Worm (Caenorhabditis elegans): ENCODE data around the gene str-155.

ce11 chrIV:4887258-4887657, 28.5 kb upstream of the str-155 start, which contains the start of gene T08B6.1:
- no peak for TF ChIP-seq unc-62 (GFP tag; optimal IDR thresholded peaks at IDR 0.05)
- TF ChIP-seq ztf-11 (tag; optimal IDR thresholded peaks at IDR 0.05), result no peak
- TF ChIP-seq skn-1 (tag; optimal IDR thresholded peaks at IDR 0.05), result no peak
- no peak for TF ChIP-seq aly-2 (tag; optimal IDR thresholded peaks at IDR 0.05)
- no peak for TF ChIP-seq R02D3.7 (tag; optimal IDR thresholded peaks at IDR 0.05)
- TF ChIP-seq sem-4 (tag; optimal IDR thresholded peaks at IDR 0.05), result no peak

Data from whole organism, L2 larva.